Worm (Caenorhabditis elegans) whole organism, L4 larva: ENCODE measurements around the gene famp-1.

Experiments used
- mxl-2 ChIP-seq: fragments of 200-800 bp; sonication (Bioruptor generic); conservative IDR thresholded peaks from 2 replicates; pipeline ENCODE4 v1.3.6; 2022; ENCODE audit warnings: missing genetic modification reagents, missing genetic modification characterization, missing compliant biosample characterization
- unc-62 ChIP-seq, 3 experiments: fragments of 150-350 bp in 1 of 3; sonication (generic microtip); optimal IDR thresholded peaks in 2 of 3; peaks in 1 of 3; 1 replicate in 1 of 3; 2 replicates in 2 of 3; lab custom pipeline; 2014 to 2017; ENCODE audit warnings: missing biosample characterization in 3 of 3, missing genetic modification characterization in 3 of 3, missing genetic modification reagents in 3 of 3, missing genotype in 1 of 3

- TF ChIP-seq mxl-2 (GFP tag; lab: Robert Waterston, UW) (no peak), unc-62 (GFP tag; optimal IDR thresholded peaks at IDR 0.05 in 1 of 2; lab: Kevin White, UChicago) (no peak), unc-62 (tag; optimal IDR thresholded peaks at IDR 0.05; lab: Kevin White, UChicago) (no peak)
Observed at ce11 chrIV:2306447-2306846, 43.0 kb upstream of the famp-1 start, which contains the start of gene mksr-2.
